Worm (Caenorhabditis elegans) whole organism, dauer: ENCODE data around the gene F58D2.2.

Source experiments
- unc-62 ChIP-seq: sonication (generic microtip); optimal IDR thresholded peaks from 2 replicates; lab custom pipeline; 2017; ENCODE audit warnings: missing biosample characterization, missing genetic modification reagents, missing genetic modification characterization

The F58D2.2 gene

DNA sequence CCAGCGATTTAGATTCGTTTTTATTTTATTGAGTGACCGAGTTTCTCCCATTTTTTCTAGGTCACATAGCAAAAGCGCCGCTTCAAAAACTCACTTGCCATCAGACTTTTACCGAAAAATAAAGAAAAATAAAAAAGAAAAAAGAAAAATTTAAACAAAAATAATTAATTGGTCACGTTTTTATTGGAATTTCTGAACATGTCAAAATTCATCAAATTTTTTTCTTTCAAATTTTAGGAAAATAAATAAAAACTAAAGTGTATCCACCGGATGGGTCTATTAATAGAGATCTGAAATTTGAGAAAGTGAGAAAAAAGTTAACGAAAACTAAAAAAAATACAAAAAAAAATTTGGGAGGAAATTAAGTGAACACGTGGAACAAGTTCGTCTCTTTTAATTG is 20.0 kb downstream of the F58D2.2 start, which contains the start of gene C48D1.9:
Gene C48D1.9 (minus strand): TSS at position 101 of the 400 bp plus-strand sequence.
- TF ChIP-seq unc-62 = no peak

DNA sequence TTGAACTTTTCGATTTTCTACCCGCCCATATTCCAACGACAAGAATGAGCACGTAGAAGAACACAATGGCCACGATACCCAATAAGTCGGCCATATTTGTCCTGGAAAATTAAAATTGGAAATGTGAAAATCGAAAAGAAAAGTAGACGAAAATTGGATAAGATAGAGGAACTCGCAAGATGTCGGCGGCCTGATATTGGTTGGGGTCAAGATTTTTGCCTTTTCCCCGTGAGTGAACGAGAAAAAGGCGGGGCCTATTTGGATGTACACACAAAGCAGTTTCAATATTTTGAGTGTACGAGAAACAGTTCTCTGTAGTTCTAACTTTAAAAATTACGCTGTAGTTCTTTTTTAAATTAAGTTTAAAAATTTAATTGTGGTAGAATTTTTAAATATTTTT is 24.9 kb downstream of the F58D2.2 start, which contains the start of gene cho-1:
Gene cho-1 (minus strand): TSS at position 101 of the 400 bp plus-strand sequence.
- no peak for TF ChIP-seq unc-62

DNA sequence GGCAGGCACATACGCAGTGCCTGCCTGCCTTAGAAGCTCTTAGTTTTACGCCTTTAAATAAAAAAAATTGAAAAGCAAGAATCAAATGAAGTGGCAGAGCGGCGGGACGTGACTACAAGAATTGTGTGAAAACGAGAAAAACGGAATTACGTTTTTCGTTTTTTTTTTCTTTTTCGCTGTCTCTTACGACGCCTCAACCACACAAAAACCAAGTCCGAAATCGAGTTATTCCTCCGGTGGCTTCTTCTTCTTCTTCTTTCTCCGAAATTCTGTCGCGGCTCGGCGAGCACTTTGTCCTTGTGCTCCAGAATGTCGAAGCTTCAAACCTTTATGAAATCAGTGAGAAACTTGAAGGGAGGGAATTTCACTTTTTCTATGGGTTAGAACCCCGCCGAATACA is 31.0 kb downstream of the F58D2.2 start:
- TF ChIP-seq unc-62 = no peak

DNA sequence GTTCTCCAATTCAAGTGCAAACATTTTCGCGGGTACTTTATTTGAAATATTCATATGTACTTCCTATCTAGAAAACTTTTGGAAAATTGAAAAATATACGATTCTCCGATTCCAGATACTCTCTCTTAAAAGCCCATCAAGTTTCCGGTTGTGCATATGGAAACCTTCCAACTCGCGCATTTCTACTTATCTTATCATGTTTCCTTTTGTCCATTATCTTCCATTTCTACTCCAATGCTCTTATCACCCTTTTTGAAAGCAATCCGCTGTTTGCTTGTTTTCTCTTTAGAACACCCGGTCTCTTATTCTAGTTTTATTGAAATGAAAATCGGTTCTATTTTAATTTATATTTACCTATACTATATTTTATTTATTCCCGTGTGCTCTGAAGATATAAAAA is 32.1 kb downstream of the F58D2.2 start, which contains the start of gene C48D1.5:
Gene C48D1.5 (plus strand): TSS at position 301 of the 400 bp plus-strand sequence.
- TF ChIP-seq unc-62 = no peak

DNA sequence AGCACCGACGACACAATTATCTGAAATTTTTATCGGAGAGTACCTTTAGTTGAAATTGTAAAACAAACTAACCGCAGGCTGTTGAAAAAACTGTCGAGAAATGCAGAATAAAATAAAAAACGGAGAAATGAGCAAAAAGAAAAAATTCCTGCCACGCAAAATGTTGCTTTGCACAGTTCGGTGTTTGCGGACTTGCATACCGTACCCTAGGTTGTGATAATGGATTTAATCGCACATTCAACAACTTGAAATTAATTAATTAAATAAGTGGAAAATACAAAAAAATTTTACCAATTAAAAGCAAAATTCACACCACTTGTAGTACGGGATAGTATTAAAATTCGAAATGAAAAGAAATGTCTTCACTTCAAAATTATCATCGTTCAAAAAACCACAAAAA is 41.8 kb downstream of the F58D2.2 start:
- TF ChIP-seq unc-62 = no peak

DNA sequence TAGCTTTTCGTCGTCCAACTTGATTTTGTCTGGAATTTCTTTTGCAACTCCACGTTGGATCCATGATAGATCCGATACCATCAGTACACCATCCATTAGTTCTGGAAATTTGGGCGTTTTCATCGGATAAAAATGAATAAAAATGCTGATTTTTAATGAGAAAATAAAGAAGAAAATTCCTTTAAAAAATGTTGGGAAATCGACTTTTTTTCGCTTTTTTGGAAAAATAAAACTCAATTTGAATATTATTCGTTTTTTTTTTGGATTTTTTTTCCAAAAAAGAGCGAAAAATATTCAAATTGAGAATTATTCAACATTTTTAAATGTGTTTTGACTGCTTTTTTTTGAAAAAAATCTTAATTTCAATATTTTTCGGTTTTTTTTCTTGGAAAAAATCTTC is 46.9 kb downstream of the F58D2.2 start, which contains the start of gene pwp-1:
Gene pwp-1 (minus strand): TSS at position 101 of the 400 bp plus-strand sequence.
- TF ChIP-seq unc-62 = no peak

DNA sequence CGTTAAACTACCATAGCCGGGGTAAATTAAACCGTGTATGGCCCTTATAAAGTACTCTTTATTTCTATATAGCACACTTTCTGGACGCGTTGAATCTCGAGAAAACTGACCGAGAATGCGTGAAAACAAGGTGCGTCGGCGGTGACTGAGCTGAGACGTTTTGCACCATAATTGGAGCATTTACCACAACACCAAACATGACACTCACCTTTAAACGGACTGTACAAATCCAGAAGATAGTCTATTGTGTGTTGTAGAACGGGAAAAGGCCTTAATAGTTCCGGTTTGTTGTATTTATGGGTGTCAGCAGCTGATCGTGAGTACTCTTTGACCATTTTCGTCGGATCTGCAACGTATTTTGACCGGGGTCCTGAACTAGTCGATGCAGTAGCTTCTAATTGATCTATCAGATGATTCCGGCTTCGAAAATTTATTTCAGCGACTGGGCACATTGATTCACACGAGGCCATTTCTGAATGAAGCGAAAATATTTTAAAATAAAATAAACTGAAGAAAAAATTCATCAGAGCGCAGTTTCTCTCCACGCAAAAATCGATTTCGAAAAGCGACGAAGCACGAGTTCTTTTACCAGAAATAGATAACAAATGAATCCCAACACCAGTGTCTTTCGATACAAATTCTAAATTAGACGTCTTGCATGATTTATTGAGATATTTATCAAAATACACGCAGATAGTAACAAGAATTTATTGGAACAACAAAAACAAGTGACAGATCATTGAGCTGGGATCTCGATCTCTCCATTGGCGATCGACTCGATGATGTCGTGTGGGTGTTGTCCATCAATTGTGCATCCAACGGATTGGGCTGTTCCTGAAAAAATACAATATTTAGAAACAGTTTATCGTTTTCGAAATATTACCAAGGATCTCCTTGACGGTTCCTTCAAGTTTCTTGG is 49.6 kb downstream of the F58D2.2 start, which contains the start of gene tag-115:
Gene tag-115 (minus strand): TSS at position 472 of the 919 bp plus-strand sequence.
- no peak for TF ChIP-seq unc-62

DNA sequence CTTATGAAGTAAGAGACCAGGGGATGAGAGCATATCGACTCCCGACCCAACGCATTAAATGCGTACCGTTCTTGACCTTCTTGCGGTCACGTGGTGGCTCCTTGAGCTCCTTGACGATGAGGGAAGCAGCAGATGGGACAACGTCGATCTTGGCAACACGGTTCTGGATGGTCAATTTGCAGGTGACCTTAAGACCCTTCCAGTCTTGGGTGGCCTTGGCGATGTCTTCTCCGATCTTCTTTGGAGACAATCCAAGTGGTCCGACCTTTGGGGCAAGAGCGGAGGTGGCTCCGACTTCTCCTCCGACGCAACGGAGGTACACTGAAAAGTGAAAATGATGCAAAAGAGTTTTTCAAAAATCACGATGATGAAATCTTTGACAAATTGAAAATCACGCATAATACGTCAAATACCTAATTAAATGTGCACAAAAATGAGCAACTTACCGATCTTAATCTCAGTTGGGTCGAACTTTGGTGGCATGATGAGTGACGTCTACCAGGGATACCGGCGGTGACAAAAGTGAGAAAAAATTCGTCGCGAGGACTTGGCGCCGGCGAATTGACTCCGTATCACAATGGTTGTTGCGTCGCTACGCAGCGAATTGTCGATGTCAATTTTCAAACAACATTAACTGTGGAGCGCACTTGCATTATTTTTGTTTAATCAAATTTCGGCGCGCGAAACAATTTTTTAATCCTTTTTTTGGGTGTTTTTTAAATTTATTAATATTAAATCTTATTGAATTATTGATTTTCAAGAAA is 50.7 kb downstream of the F58D2.2 start, which contains the start of gene rpl-12:
Gene rpl-12 (minus strand): TSS at position 574 of the 764 bp plus-strand sequence.
- TF ChIP-seq unc-62 = no peak

DNA sequence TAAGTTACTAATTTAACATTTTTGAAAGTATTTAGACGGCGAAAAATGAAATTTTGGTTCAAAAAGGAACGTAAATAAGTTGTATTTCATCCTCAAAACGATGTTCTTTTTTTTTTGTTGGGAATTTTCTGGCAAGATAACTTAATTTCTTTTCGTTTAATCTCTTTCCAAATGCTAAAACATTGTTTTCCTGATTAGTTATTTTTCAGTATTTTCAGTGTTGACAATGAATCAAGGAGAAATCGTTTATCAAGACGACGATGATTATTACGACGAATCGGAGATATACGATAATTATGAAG is 51.2 kb downstream of the F58D2.2 start, which contains the start of gene lin-54:
Gene lin-54 (plus strand): TSS at position 203 of the 302 bp plus-strand sequence.
- no peak for TF ChIP-seq unc-62

DNA sequence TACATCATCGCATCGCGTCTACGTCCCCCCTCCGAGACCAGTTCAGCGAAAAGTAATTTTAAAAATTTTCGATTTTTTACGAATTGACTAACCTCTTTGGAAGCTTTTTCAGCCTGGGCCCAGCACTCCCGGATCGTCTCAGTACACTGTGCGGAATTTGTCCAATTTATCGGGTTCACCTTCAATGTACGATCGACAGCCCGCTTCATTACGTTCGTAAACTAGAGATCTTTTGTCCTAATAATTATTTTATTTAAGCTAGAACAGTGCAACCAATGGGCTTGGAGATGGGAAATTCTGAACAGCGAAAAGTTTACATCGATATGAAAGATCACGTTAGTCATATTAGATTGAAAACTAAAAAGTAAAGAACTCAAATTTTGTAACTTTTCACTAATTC is 51.8 kb downstream of the F58D2.2 start:
- no peak for TF ChIP-seq unc-62
